Fruit fly (Drosophila melanogaster): Measurements from ENCODE around the gene CG4872.

CG4872 gene

DNA sequence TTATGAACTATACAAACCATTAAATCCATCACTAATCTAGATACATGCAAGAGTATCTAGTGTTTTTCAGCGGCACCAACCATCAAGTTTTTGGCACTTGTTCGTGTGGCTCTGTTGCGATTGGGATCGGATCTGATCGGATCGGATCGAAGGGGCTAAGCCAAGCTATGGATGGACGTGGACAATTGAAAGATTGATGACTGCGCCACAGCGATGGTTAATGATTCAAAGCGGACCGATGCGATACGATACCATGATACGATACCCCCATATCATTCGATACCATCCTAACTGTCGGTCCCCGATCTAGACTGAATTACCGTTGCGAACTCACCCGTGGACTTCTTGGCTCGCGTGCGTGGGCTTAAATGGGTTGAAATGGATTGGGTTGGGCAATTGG lies 26.5 kb downstream of the CG4872 start:
- TF ChIP-seq CG13894 (tag; optimal IDR thresholded peaks at IDR 0.05) (peak; percentile 96), CG4707 (GFP tag; optimal IDR thresholded peaks at IDR 0.05) (no peak), CG11456 (GFP tag; IDR thresholded peaks at IDR 0.05) (no peak), CG30020 (tag; optimal IDR thresholded peaks at IDR 0.05) (no peak), knrl (GFP tag; IDR thresholded peaks at IDR 0.05; ENCODE audit: partially characterized antibody) (no peak)

DNA sequence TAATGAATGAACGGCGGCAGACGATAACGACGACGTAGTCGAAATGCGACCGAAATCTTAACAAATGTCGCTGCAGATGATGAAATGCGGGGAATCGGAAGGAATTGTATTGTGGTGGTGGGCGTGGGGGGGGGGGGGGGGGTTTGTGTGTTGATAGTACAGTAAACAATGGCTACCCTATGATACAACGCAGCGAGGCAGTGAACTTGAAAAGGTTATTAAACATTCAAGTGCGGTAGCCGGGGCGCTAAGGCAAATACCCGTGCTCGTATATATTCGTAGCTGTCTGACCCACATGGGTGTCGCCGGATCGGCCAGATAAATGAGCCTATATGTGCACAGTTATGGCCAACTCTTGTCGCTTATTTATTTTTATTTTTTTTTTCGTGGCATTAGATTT lies 28.1 kb downstream of the CG4872 start:
- peak; percentile 14; the same call in 1 of the 2 replicates for TF ChIP-seq CG14014 (GFP tag; IDR thresholded peaks at IDR 0.05)
- TF ChIP-seq CG10543 (GFP tag; optimal IDR thresholded peaks at IDR 0.05): peak; percentile 15
- peak; percentile 51 for TF ChIP-seq Med (GFP tag)
- TF ChIP-seq Hmr (GFP tag; optimal IDR thresholded peaks at IDR 0.05): peak; percentile 22
- no peak for TF ChIP-seq crc (GFP tag; optimal IDR thresholded peaks at IDR 0.05)
- TF ChIP-seq CG17361 (GFP tag; IDR thresholded peaks at IDR 0.05): 0 out of 3 replicates have a peak, but pooled peaks have one; percentile 11
- TF ChIP-seq ham (GFP tag; IDR thresholded peaks at IDR 0.05): no peak
- TF ChIP-seq crol (GFP tag; IDR thresholded peaks at IDR 0.05): peak; percentile 23; the same call in 1 of the 2 replicates
- 0 out of 3 replicates have a peak, but pooled peaks have one; percentile 19 for TF ChIP-seq ci (GFP tag; IDR thresholded peaks at IDR 0.05)
- TF ChIP-seq onecut (GFP tag; IDR thresholded peaks at IDR 0.05): peak; percentile 13; the same call in 1 of the 2 replicates
- no peak for TF ChIP-seq CG2875 (GFP tag; optimal IDR thresholded peaks at IDR 0.05)
- TF ChIP-seq yki (optimal IDR thresholded peaks at IDR 0.05): no peak
- TF ChIP-seq CG6272 (GFP tag; IDR thresholded peaks at IDR 0.05): no peak
- no peak for TF ChIP-seq Oaz (GFP tag; IDR thresholded peaks at IDR 0.05)
- no peak for TF ChIP-seq CG13424 (tag; optimal IDR thresholded peaks at IDR 0.05)
- 0 out of 2 replicates have a peak, but pooled peaks have one; percentile 47 for TF ChIP-seq rib (GFP tag; IDR thresholded peaks at IDR 0.05)
- no peak for TF ChIP-seq CG10147 (GFP tag; optimal IDR thresholded peaks at IDR 0.05)
- TF ChIP-seq NFAT (GFP tag; IDR thresholded peaks at IDR 0.05): no peak
- TF ChIP-seq B-H2 (GFP tag; optimal IDR thresholded peaks at IDR 0.05): no peak
- peak; percentile 19 for TF ChIP-seq sens (GFP tag)
- TF ChIP-seq shn (GFP tag; optimal IDR thresholded peaks at IDR 0.05): no peak
- no peak for TF ChIP-seq lola (GFP tag; optimal IDR thresholded peaks at IDR 0.05)

DNA sequence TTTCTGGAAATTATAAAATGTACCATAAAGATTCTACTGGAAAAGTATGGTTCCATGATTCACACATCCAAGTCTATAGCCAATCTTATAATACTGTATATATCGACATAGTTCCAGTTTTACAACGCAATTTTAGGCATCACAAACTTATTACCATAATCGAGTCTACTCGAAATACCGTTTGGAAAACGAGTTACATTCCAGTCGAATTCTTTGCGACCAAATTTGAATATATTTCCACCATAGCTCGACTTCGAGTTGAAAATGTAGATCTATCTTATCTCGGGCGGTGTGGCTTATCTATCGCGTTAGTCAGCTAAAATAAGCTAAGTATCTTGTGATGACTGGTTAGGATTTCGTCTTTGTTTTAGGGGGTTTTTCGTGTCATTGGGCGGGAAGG lies 28.7 kb downstream of the CG4872 start:
- TF ChIP-seq Hr3 (GFP tag; optimal IDR thresholded peaks at IDR 0.05): no peak
- TF ChIP-seq dpn (GFP tag; optimal IDR thresholded peaks at IDR 0.05): no peak
- peak; percentile 48 for TF ChIP-seq D19B (GFP tag; optimal IDR thresholded peaks at IDR 0.05)
- no peak for TF ChIP-seq btn (GFP tag; optimal IDR thresholded peaks at IDR 0.05)
- peak; percentile 98 for TF ChIP-seq CG13894 (tag; optimal IDR thresholded peaks at IDR 0.05)
- no peak for TF ChIP-seq CG4707 (GFP tag; optimal IDR thresholded peaks at IDR 0.05)
- TF ChIP-seq bsh (GFP tag; optimal IDR thresholded peaks at IDR 0.05): no peak
- 0 out of 4 replicates have a peak, but pooled peaks have one; percentile 29 for TF ChIP-seq chinmo (GFP tag; IDR thresholded peaks at IDR 0.05; ENCODE audit: partially characterized antibody)
- TF ChIP-seq sd (tag; optimal IDR thresholded peaks at IDR 0.05): peak; percentile 97
- no peak for TF ChIP-seq Sox102F (GFP tag; optimal IDR thresholded peaks at IDR 0.05)

DNA sequence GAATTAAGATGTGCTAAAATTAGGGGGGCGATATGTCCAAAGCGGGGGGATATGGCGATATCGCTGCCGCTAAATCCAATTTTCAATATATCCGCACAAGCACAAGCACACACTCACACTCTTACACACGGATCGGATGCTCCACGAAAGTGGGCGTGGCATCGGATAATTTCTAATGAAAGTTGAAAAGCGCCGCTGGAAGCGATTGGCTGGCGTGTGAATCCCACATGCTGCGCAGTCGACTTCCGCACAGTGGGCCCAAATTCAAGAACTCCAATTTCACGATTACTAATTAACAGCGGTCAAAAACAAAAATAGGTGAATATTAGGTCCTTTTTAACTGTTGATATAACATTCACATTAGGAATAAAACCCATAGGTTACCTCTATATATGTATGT lies 30.8 kb downstream of the CG4872 start:
- TF ChIP-seq Nf-YB (GFP tag; optimal IDR thresholded peaks at IDR 0.05) (peak; percentile 60), chinmo (GFP tag; IDR thresholded peaks at IDR 0.05; ENCODE audit: partially characterized antibody) (0 out of 4 replicates have a peak, but pooled peaks have one; percentile 37), CG11398 (GFP tag; optimal IDR thresholded peaks at IDR 0.05) (no peak)
